Fruit fly (Drosophila melanogaster) whole organism, embryonic: ENCODE measurements around the gene Ets97D.

Experiments used
- Ada2b ChIP-seq: fragments of 200-800 bp; sonication (Bioruptor generic); IDR thresholded peaks from 2 replicates; pipeline ENCODE4 v1.3.6; 2022; ENCODE audit warnings: missing biosample characterization, missing genetic modification characterization
- BEAF-32 ChIP-seq: fragments of 200-800 bp; sonication (Bioruptor generic); optimal IDR thresholded peaks from 3 replicates; lab custom pipeline; 2017; ENCODE audit warnings: missing biosample characterization, missing genetic modification characterization, mild to moderate bottlenecking, moderate library complexity, missing genetic modification reagents
- CG10147 ChIP-seq: fragments of 200-800 bp; sonication (Bioruptor generic); optimal IDR thresholded peaks from 2 replicates; lab custom pipeline; 2019; ENCODE audit warnings: missing biosample characterization, mild to moderate bottlenecking, missing genetic modification characterization, moderate library complexity
- CG1024 ChIP-seq: fragments of 200-800 bp; sonication (Bioruptor generic); IDR thresholded peaks from 2 replicates; pipeline ENCODE4 v1.3.6; 2022; ENCODE audit warnings: missing biosample characterization, missing genetic modification characterization
- CG10366 ChIP-seq: fragments of 200-800 bp; sonication (Bioruptor generic); IDR thresholded peaks from 2 replicates; pipeline ENCODE4 v1.3.6; 2022; ENCODE audit warnings: missing biosample characterization, missing genetic modification characterization
- CG14014 ChIP-seq: fragments of 200-800 bp; sonication (Bioruptor generic); IDR thresholded peaks from 2 replicates; pipeline ENCODE4 v1.3.6; 2022; ENCODE audit warnings: missing biosample characterization, missing genetic modification characterization
- CG15601 ChIP-seq: fragments of 200-800 bp; sonication (Bioruptor generic); optimal IDR thresholded peaks from 3 replicates; lab custom pipeline; 2019; ENCODE audit warnings: missing biosample characterization, mild to moderate bottlenecking, missing genetic modification characterization, moderate library complexity
- CG1603 ChIP-seq: fragments of 200-800 bp; sonication (Bioruptor generic); optimal IDR thresholded peaks from 2 replicates; lab custom pipeline; 2019; ENCODE audit warnings: missing biosample characterization, mild to moderate bottlenecking, missing genetic modification characterization, moderate library complexity
- CG2712 ChIP-seq: fragments of 200-800 bp; optimal IDR thresholded peaks from 3 replicates; lab custom pipeline; 2019; ENCODE audit warnings: missing biosample characterization, mild to moderate bottlenecking, missing genetic modification characterization, moderate library complexity
- CG3847 ChIP-seq: fragments of 200-800 bp; sonication (Bioruptor generic); IDR thresholded peaks from 2 replicates; pipeline ENCODE4 v1.3.6; 2022; ENCODE audit warnings: missing biosample characterization, missing genetic modification characterization
- CG4707 ChIP-seq: fragments of 200-800 bp; sonication (Bioruptor generic); optimal IDR thresholded peaks from 2 replicates; lab custom pipeline; 2018; ENCODE audit warnings: missing biosample characterization, mild to moderate bottlenecking, missing genetic modification characterization, moderate library complexity
- CG4730 ChIP-seq: fragments of 200-800 bp; sonication (Bioruptor generic); IDR thresholded peaks from 2 replicates; pipeline ENCODE4 v1.3.6; 2022; ENCODE audit warnings: missing biosample characterization, missing genetic modification characterization
- CG5953 ChIP-seq: fragments of 200-800 bp; sonication (Bioruptor generic); IDR thresholded peaks from 2 replicates; pipeline ENCODE4 v1.3.6; 2022; ENCODE audit warnings: missing biosample characterization, missing genetic modification characterization
- CG7556 ChIP-seq: fragments of 200-800 bp; sonication (Bioruptor generic); optimal IDR thresholded peaks from 2 replicates; lab custom pipeline; 2017; ENCODE audit warnings: missing biosample characterization, mild to moderate bottlenecking, missing genetic modification characterization
- CG7928 ChIP-seq: fragments of 200-800 bp; sonication (Bioruptor generic); optimal IDR thresholded peaks from 2 replicates; lab custom pipeline; 2017; ENCODE audit warnings: missing biosample characterization, mild to moderate bottlenecking, missing genetic modification characterization
- CG8290 ChIP-seq, 3 experiments: fragments of 200-800 bp; sonication (Bioruptor generic); optimal IDR thresholded peaks; 2 replicates each; lab custom pipeline; 2016 to 2019; ENCODE audit warnings: missing biosample characterization in 3 of 3, missing genetic modification characterization in 3 of 3, mild to moderate bottlenecking in 2 of 3, moderate library complexity in 1 of 3
- CG8359 ChIP-seq: fragments of 200-800 bp; sonication (Bioruptor generic); optimal IDR thresholded peaks from 2 replicates; lab custom pipeline; 2017; ENCODE audit warnings: missing biosample characterization, mild to moderate bottlenecking, missing genetic modification characterization, borderline replicate concordance
- D19A ChIP-seq: fragments of 200-800 bp; optimal IDR thresholded peaks from 3 replicates; lab custom pipeline; 2019; ENCODE audit warnings: missing biosample characterization, mild to moderate bottlenecking, missing genetic modification characterization, moderate library complexity
- Deaf1 ChIP-seq: fragments of 200-800 bp; optimal IDR thresholded peaks from 3 replicates; lab custom pipeline; 2019; ENCODE audit warnings: missing biosample characterization, mild to moderate bottlenecking, missing genetic modification characterization, moderate library complexity
- Dek ChIP-seq: fragments of 200-800 bp; sonication (Bioruptor generic); optimal IDR thresholded peaks from 3 replicates; lab custom pipeline; 2019; ENCODE audit warnings: missing biosample characterization, mild to moderate bottlenecking, missing genetic modification characterization, moderate library complexity
- Drgx ChIP-seq: fragments of 200-800 bp; sonication (Bioruptor generic); IDR thresholded peaks from 2 replicates; pipeline ENCODE4 v1.3.6; 2022; ENCODE audit warnings: missing biosample characterization, missing genetic modification characterization
- Fer1 ChIP-seq: fragments of 200-800 bp; sonication (Bioruptor generic); optimal IDR thresholded peaks from 2 replicates; lab custom pipeline; 2017; ENCODE audit warnings: missing biosample characterization, mild to moderate bottlenecking, missing genetic modification characterization
- H2.0 ChIP-seq: fragments of 200-800 bp; sonication (Bioruptor generic); IDR thresholded peaks from 2 replicates; pipeline ENCODE4 v1.3.6; 2022; ENCODE audit warnings: missing biosample characterization, missing genetic modification characterization
- HLH4C ChIP-seq: fragments of 200-800 bp; sonication (Bioruptor generic); IDR thresholded peaks from 3 replicates; pipeline ENCODE4 v1.3.6; 2022; ENCODE audit warnings: missing biosample characterization, missing genetic modification characterization; ENCODE audit not compliant: partially characterized antibody
- Hmr ChIP-seq: fragments of 200-800 bp; sonication (Bioruptor generic); optimal IDR thresholded peaks from 3 replicates; lab custom pipeline; 2017; ENCODE audit warnings: mild to moderate bottlenecking, missing biosample characterization, missing genetic modification reagents, missing genetic modification characterization
- Nf-YB ChIP-seq: fragments of 200-800 bp; sonication (Bioruptor generic); optimal IDR thresholded peaks from 3 replicates; lab custom pipeline; 2019; ENCODE audit warnings: missing biosample characterization, mild to moderate bottlenecking, missing genetic modification characterization, moderate library complexity
- Nf-YC ChIP-seq: fragments of 200-800 bp; optimal IDR thresholded peaks from 3 replicates; lab custom pipeline; 2019; ENCODE audit warnings: missing biosample characterization, mild to moderate bottlenecking, missing genetic modification characterization, moderate library complexity
- Oli ChIP-seq: fragments of 200-800 bp; sonication (Bioruptor generic); optimal IDR thresholded peaks from 2 replicates; lab custom pipeline; 2018; ENCODE audit warnings: missing biosample characterization, mild to moderate bottlenecking, missing genetic modification characterization, moderate library complexity
- Rx ChIP-seq: fragments of 200-800 bp; sonication (Bioruptor generic); IDR thresholded peaks from 2 replicates; pipeline ENCODE4 v1.3.6; 2022; ENCODE audit warnings: missing biosample characterization, missing genetic modification characterization
- Xbp1 ChIP-seq: fragments of 200-800 bp; sonication (Bioruptor generic); optimal IDR thresholded peaks from 3 replicates; lab custom pipeline; 2016; ENCODE audit warnings: missing biosample characterization, mild to moderate bottlenecking, missing genetic modification characterization
- ap ChIP-seq: fragments of 200-800 bp; sonication (Bioruptor generic); IDR thresholded peaks from 2 replicates; pipeline ENCODE4 v1.3.6; 2022; ENCODE audit warnings: missing biosample characterization, missing genetic modification characterization
- bab2 ChIP-seq: fragments of 200-800 bp; sonication (Bioruptor generic); optimal IDR thresholded peaks from 2 replicates; lab custom pipeline; 2016; ENCODE audit warnings: missing biosample characterization, missing genetic modification characterization
- bbx ChIP-seq: fragments of 200-800 bp; sonication (Bioruptor generic); IDR thresholded peaks from 2 replicates; pipeline ENCODE4 v1.3.6; 2022; ENCODE audit warnings: missing biosample characterization, missing genetic modification characterization; ENCODE audit not compliant: partially characterized antibody
- bcd ChIP-seq: fragments of 200-800 bp; sonication (Bioruptor generic); optimal IDR thresholded peaks from 2 replicates; lab custom pipeline; 2017; ENCODE audit warnings: missing biosample characterization, mild to moderate bottlenecking, missing genetic modification characterization
- chif ChIP-seq, 2 experiments: fragments of 200-800 bp; sonication (Bioruptor generic); optimal IDR thresholded peaks; 3 replicates each; lab custom pipeline; 2016; ENCODE audit warnings: missing biosample characterization in 2 of 2, missing genetic modification characterization in 2 of 2
- danr ChIP-seq: fragments of 200-800 bp; sonication (Bioruptor generic); IDR thresholded peaks from 2 replicates; pipeline ENCODE4 v1.3.6; 2022; ENCODE audit warnings: missing biosample characterization, missing genetic modification characterization
- dmrt11E ChIP-seq: fragments of 200-800 bp; sonication (Bioruptor generic); optimal IDR thresholded peaks from 3 replicates; lab custom pipeline; 2018; ENCODE audit warnings: missing biosample characterization, mild to moderate bottlenecking, missing genetic modification characterization, moderate library complexity
- dysf ChIP-seq: fragments of 200-800 bp; sonication (Bioruptor generic); IDR thresholded peaks from 3 replicates; pipeline ENCODE4 v1.3.6; 2022; ENCODE audit warnings: missing biosample characterization, missing genetic modification characterization
- ewg ChIP-seq: fragments of 200-800 bp; sonication (Bioruptor generic); optimal IDR thresholded peaks from 3 replicates; lab custom pipeline; 2017; ENCODE audit warnings: mild to moderate bottlenecking, missing biosample characterization, missing genetic modification reagents, missing genetic modification characterization
- fd96Cb ChIP-seq: fragments of 200-800 bp; sonication (Bioruptor generic); optimal IDR thresholded peaks from 2 replicates; lab custom pipeline; 2018; ENCODE audit warnings: missing biosample characterization, mild to moderate bottlenecking, missing genetic modification characterization, moderate library complexity
- gcm ChIP-seq: fragments of 200-800 bp; sonication (Bioruptor generic); optimal IDR thresholded peaks from 2 replicates; lab custom pipeline; 2019; ENCODE audit warnings: missing biosample characterization, mild to moderate bottlenecking, missing genetic modification characterization, moderate library complexity
- gsb-n ChIP-seq: fragments of 200-800 bp; sonication (Bioruptor generic); optimal IDR thresholded peaks from 3 replicates; lab custom pipeline; 2018; ENCODE audit warnings: missing biosample characterization, mild to moderate bottlenecking, missing genetic modification characterization
- ind ChIP-seq: fragments of 200-800 bp; sonication (Bioruptor generic); optimal IDR thresholded peaks from 3 replicates; lab custom pipeline; 2016; ENCODE audit warnings: missing biosample characterization, missing genetic modification characterization
- lbe ChIP-seq: fragments of 200-800 bp; sonication (Bioruptor generic); optimal IDR thresholded peaks from 2 replicates; lab custom pipeline; 2016; ENCODE audit warnings: missing biosample characterization, mild to moderate bottlenecking, missing genetic modification characterization
- nom ChIP-seq: fragments of 200-800 bp; sonication (Bioruptor generic); optimal IDR thresholded peaks from 2 replicates; lab custom pipeline; 2017; ENCODE audit warnings: missing biosample characterization, missing genetic modification characterization, mild to moderate bottlenecking, moderate library complexity, missing genetic modification reagents
- pan ChIP-seq, 4 experiments: fragments of >200 bp in 3 of 4; fragments of 200-800 bp in 1 of 4; sonication (Bioruptor generic) in 1 of 4; optimal IDR thresholded peaks in 3 of 4; IDR thresholded peaks in 1 of 4; 2 replicates each; pipeline versions ENCODE4 v1.3.6 to Lab custom; 2017 to 2022; ENCODE audit warnings: missing biosample characterization in 2 of 4, missing genetic modification characterization in 2 of 4, mixed read lengths in 1 of 4
- sqz ChIP-seq: fragments of 200-800 bp; sonication (Bioruptor generic); optimal IDR thresholded peaks from 3 replicates; lab custom pipeline; 2018; ENCODE audit warnings: missing biosample characterization, mild to moderate bottlenecking, missing genetic modification characterization
- zf30C ChIP-seq: fragments of 200-800 bp; sonication (Bioruptor generic); optimal IDR thresholded peaks from 3 replicates; lab custom pipeline; 2018; ENCODE audit warnings: missing biosample characterization, mild to moderate bottlenecking, missing genetic modification characterization

The Ets97D gene

dm6 chr3R:26928424-26928823, 15.7 kb upstream of the Ets97D start (continued):
- TF ChIP-seq CG10147, result peak; percentile 49
- 0 out of 2 replicates have a peak, but pooled peaks have one; percentile 20 for TF ChIP-seq Rx (GFP tag; lab: Robert Waterston, UW)
- peak; percentile 53 for TF ChIP-seq CG2712 (tag; lab: Kevin White, UChicago)
- no peak for TF ChIP-seq bbx (GFP tag; lab: Robert Waterston, UW)
- TF ChIP-seq ap, result peak; percentile 22; the same call in 1 of the 2 replicates
- no peak for TF ChIP-seq BEAF-32
- peak in 1 of 2 experiments; percentile 9 for TF ChIP-seq chif (GFP tag; optimal IDR thresholded peaks at IDR 0.05; lab: Kevin White, UChicago)
- TF ChIP-seq CG10366 (GFP tag; lab: Robert Waterston, UW), result peak; percentile 72
- peak; percentile 80 for TF ChIP-seq Oli (tag; lab: Kevin White, UChicago)
- TF ChIP-seq CG7556 (GFP tag; lab: Kevin White, UChicago), result peak; percentile 31
- 0 out of 2 replicates have a peak, but pooled peaks have one; percentile 26 for TF ChIP-seq CG1024 (GFP tag; lab: Robert Waterston, UW)
- peak; percentile 65 for TF ChIP-seq H2.0 (GFP tag; lab: Robert Waterston, UW)
- no peak for TF ChIP-seq HLH4C (GFP tag; lab: Robert Waterston, UW)
- no peak for TF ChIP-seq CG7928 (GFP tag; lab: Kevin White, UChicago)
- TF ChIP-seq gcm (GFP tag; lab: Kevin White, UChicago), result peak; percentile 54
- TF ChIP-seq CG8359 (GFP tag; lab: Kevin White, UChicago), result peak; percentile 5
- peak; percentile 94 for TF ChIP-seq Drgx (GFP tag; lab: Robert Waterston, UW)
- TF ChIP-seq CG5953, result 0 out of 2 replicates have a peak, but pooled peaks have one; percentile 38
- peak; percentile 34 for TF ChIP-seq CG15601
- peak; percentile 32 for TF ChIP-seq Nf-YB
- peak; percentile 77 for TF ChIP-seq lbe (GFP tag; lab: Kevin White, UChicago)
- TF ChIP-seq ewg (GFP tag; lab: Kevin White, UChicago), result peak; percentile 45
- peak; percentile 30; the same call in 1 of the 2 replicates for TF ChIP-seq CG4730
- peak; percentile 51 for TF ChIP-seq Fer1
- TF ChIP-seq fd96Cb (tag; lab: Kevin White, UChicago), result peak; percentile 72
- no peak for TF ChIP-seq CG14014 (GFP tag; lab: Robert Waterston, UW)
- 0 out of 2 replicates have a peak, but pooled peaks have one; percentile 29 for TF ChIP-seq CG3847 (GFP tag; lab: Robert Waterston, UW)
- TF ChIP-seq zf30C (GFP tag; lab: Kevin White, UChicago), result no peak
- peak; percentile 59 for TF ChIP-seq CG1603 (tag; lab: Kevin White, UChicago)
- TF ChIP-seq Xbp1 (GFP tag; lab: Kevin White, UChicago), result peak; percentile 60
- no peak for TF ChIP-seq Deaf1 (tag; lab: Kevin White, UChicago)
- peak; percentile 39 for TF ChIP-seq gsb-n
- TF ChIP-seq Nf-YC (tag; lab: Kevin White, UChicago), result no peak
- peak; percentile 22 for TF ChIP-seq bcd (GFP tag; lab: Kevin White, UChicago)
- TF ChIP-seq ind (GFP tag; lab: Kevin White, UChicago), result peak; percentile 39
- TF ChIP-seq CG4707, result peak; percentile 57
- no peak for TF ChIP-seq pan (optimal IDR thresholded peaks at IDR 0.05; lab: Kevin White, UChicago)
- TF ChIP-seq pan (GFP tag; optimal IDR thresholded peaks at IDR 0.05 in 1 of 2, IDR thresholded peaks at IDR 0.05 in 1 of 2), result peak in 1 of 2 experiments; percentile 63
- TF ChIP-seq Hmr (GFP tag; lab: Kevin White, UChicago), result peak; percentile 39
- 0 out of 2 replicates have a peak, but pooled peaks have one; percentile 60 for TF ChIP-seq Ada2b
- TF ChIP-seq dmrt11E (tag; lab: Kevin White, UChicago), result peak; percentile 16
- peak; percentile 10 for TF ChIP-seq D19A (tag; lab: Kevin White, UChicago)
- TF ChIP-seq sqz (GFP tag; lab: Kevin White, UChicago), result peak; percentile 20
- no peak for TF ChIP-seq danr (GFP tag; lab: Robert Waterston, UW)
- peak; percentile 28 for TF ChIP-seq Dek
- TF ChIP-seq bab2, result no peak
- TF ChIP-seq dysf (GFP tag; lab: Robert Waterston, UW), result peak; percentile 29; the same call in 1 of the 3 replicates
- no peak for TF ChIP-seq CG8290 (GFP tag; optimal IDR thresholded peaks at IDR 0.05; lab: Kevin White, UChicago)
- peak in 1 of 2 experiments; percentile 69 for TF ChIP-seq CG8290 (tag; optimal IDR thresholded peaks at IDR 0.05; lab: Kevin White, UChicago)
- TF ChIP-seq nom (GFP tag; lab: Kevin White, UChicago), result peak; percentile 64
